Fruit fly (Drosophila melanogaster) whole organism, embryonic: ENCODE results near the gene Ltn1.

ENCODE experiments used
- ATbp ChIP-seq: fragments of 200-800 bp; sonication (Bioruptor generic); optimal IDR thresholded peaks from 2 replicates; lab custom pipeline; 2017; ENCODE audit warnings: missing biosample characterization, mild to moderate bottlenecking, missing genetic modification characterization, missing genetic modification reagents
- Abd-B ChIP-seq: fragments of 200-800 bp; sonication (Bioruptor generic); optimal IDR thresholded peaks from 2 replicates; lab custom pipeline; 2018; ENCODE audit warnings: missing biosample characterization, mild to moderate bottlenecking, missing genetic modification characterization, moderate library complexity
- CG10147 ChIP-seq: fragments of 200-800 bp; sonication (Bioruptor generic); optimal IDR thresholded peaks from 2 replicates; lab custom pipeline; 2019; ENCODE audit warnings: missing biosample characterization, mild to moderate bottlenecking, missing genetic modification characterization, moderate library complexity
- CG12219 ChIP-seq: fragments of 200-800 bp; sonication (Bioruptor generic); optimal IDR thresholded peaks from 3 replicates; lab custom pipeline; 2018; ENCODE audit warnings: missing biosample characterization, mild to moderate bottlenecking, missing genetic modification characterization
- CG17612 ChIP-seq: fragments of 200-800 bp; sonication (Bioruptor generic); IDR thresholded peaks from 2 replicates; pipeline ENCODE4 v1.3.6; 2022; ENCODE audit warnings: missing biosample characterization, missing genetic modification characterization
- CG17802 ChIP-seq: fragments of 200-800 bp; sonication (Bioruptor generic); optimal IDR thresholded peaks from 2 replicates; lab custom pipeline; 2018; ENCODE audit warnings: missing biosample characterization, mild to moderate bottlenecking, missing genetic modification characterization, moderate library complexity
- CG18599 ChIP-seq: fragments of 200-800 bp; sonication (Bioruptor generic); optimal IDR thresholded peaks from 3 replicates; lab custom pipeline; 2017; ENCODE audit warnings: missing biosample characterization, missing genetic modification characterization, mild to moderate bottlenecking, moderate library complexity, missing genetic modification reagents
- CG2199 ChIP-seq: fragments of 200-800 bp; sonication (Bioruptor generic); IDR thresholded peaks from 3 replicates; pipeline ENCODE4 v1.3.6; 2022; ENCODE audit warnings: missing biosample characterization, missing genetic modification characterization
- CG31388 ChIP-seq: fragments of 200-800 bp; sonication (Bioruptor generic); optimal IDR thresholded peaks from 2 replicates; lab custom pipeline; 2016; ENCODE audit warnings: missing biosample characterization, missing genetic modification characterization
- CG4328 ChIP-seq: fragments of 200-800 bp; sonication (Bioruptor generic); optimal IDR thresholded peaks from 3 replicates; lab custom pipeline; 2017; ENCODE audit warnings: missing biosample characterization, missing genetic modification reagents, missing genetic modification characterization
- CG6254 ChIP-seq: fragments of 200-800 bp; sonication (Bioruptor generic); optimal IDR thresholded peaks from 3 replicates; lab custom pipeline; 2017; ENCODE audit warnings: mild to moderate bottlenecking, missing biosample characterization, missing genetic modification reagents, missing genetic modification characterization
- CG6791 ChIP-seq: fragments of 200-800 bp; sonication (Bioruptor generic); IDR thresholded peaks from 3 replicates; pipeline ENCODE4 v1.3.6; 2022; ENCODE audit warnings: missing biosample characterization, missing genetic modification characterization; ENCODE audit not compliant: partially characterized antibody
- CG7786 ChIP-seq: fragments of 200-800 bp; sonication (Bioruptor generic); optimal IDR thresholded peaks from 2 replicates; lab custom pipeline; 2016; ENCODE audit warnings: missing biosample characterization, missing genetic modification characterization
- CG7987 ChIP-seq: fragments of 200-800 bp; sonication (Bioruptor generic); optimal IDR thresholded peaks from 2 replicates; lab custom pipeline; 2018; ENCODE audit warnings: missing biosample characterization, mild to moderate bottlenecking, missing genetic modification characterization, moderate library complexity
- CG8765 ChIP-seq: fragments of 200-800 bp; sonication (Bioruptor generic); IDR thresholded peaks from 2 replicates; pipeline ENCODE4 v1.3.6; 2022; ENCODE audit warnings: missing biosample characterization, missing genetic modification characterization
- CG8924 ChIP-seq: fragments of 200-800 bp; optimal IDR thresholded peaks from 3 replicates; lab custom pipeline; 2019; ENCODE audit warnings: missing biosample characterization, mild to moderate bottlenecking, missing genetic modification characterization, moderate library complexity
- D19B ChIP-seq: fragments of 200-800 bp; sonication (Bioruptor generic); optimal IDR thresholded peaks from 2 replicates; lab custom pipeline; 2017; ENCODE audit warnings: missing biosample characterization, mild to moderate bottlenecking, missing genetic modification characterization
- Deaf1 ChIP-seq: fragments of 200-800 bp; optimal IDR thresholded peaks from 3 replicates; lab custom pipeline; 2019; ENCODE audit warnings: missing biosample characterization, mild to moderate bottlenecking, missing genetic modification characterization, moderate library complexity
- Dll ChIP-seq: fragments of 200-800 bp; sonication (Bioruptor generic); IDR thresholded peaks from 4 replicates; pipeline ENCODE4 v1.3.6; 2022; ENCODE audit warnings: missing biosample characterization, missing genetic modification characterization; ENCODE audit not compliant: partially characterized antibody
- Doc2 ChIP-seq: fragments of 200-800 bp; sonication (Bioruptor generic); IDR thresholded peaks from 2 replicates; pipeline ENCODE4 v1.3.6; 2022; ENCODE audit warnings: missing biosample characterization, missing genetic modification characterization
- E2f2 ChIP-seq: fragments of 200-800 bp; sonication (Bioruptor generic); IDR thresholded peaks from 2 replicates; pipeline ENCODE4 v1.3.6; 2022; ENCODE audit warnings: missing biosample characterization, missing genetic modification characterization
- HmgZ ChIP-seq: fragments of 200-800 bp; sonication (Bioruptor generic); optimal IDR thresholded peaks from 2 replicates; lab custom pipeline; 2018; ENCODE audit warnings: missing biosample characterization, mild to moderate bottlenecking, missing genetic modification characterization
- MBD-R2 ChIP-seq: fragments of 200-800 bp; sonication (Bioruptor generic); IDR thresholded peaks from 2 replicates; pipeline ENCODE4 v1.3.6; 2022; ENCODE audit warnings: missing biosample characterization, missing genetic modification characterization
- MTF-1 ChIP-seq: fragments of 200-800 bp; sonication (Bioruptor generic); optimal IDR thresholded peaks from 2 replicates; lab custom pipeline; 2018; ENCODE audit warnings: missing biosample characterization, mild to moderate bottlenecking, missing genetic modification characterization, borderline replicate concordance
- NC2β ChIP-seq: fragments of 200-800 bp; sonication (Bioruptor generic); optimal IDR thresholded peaks from 2 replicates; lab custom pipeline; 2016; ENCODE audit warnings: missing biosample characterization, missing genetic modification characterization
- NfI ChIP-seq: fragments of 200-800 bp; sonication (Bioruptor generic); optimal IDR thresholded peaks from 3 replicates; lab custom pipeline; 2018; ENCODE audit warnings: missing biosample characterization, mild to moderate bottlenecking, missing genetic modification characterization, moderate library complexity
- Ravus ChIP-seq: fragments of 200-800 bp; sonication (Bioruptor generic); IDR thresholded peaks from 2 replicates; pipeline ENCODE4 v1.3.6; 2022; ENCODE audit warnings: missing biosample characterization, missing genetic modification characterization
- Xrp1 ChIP-seq: fragments of 200-800 bp; sonication (Bioruptor generic); IDR thresholded peaks from 2 replicates; pipeline ENCODE4 v1.3.6; 2022; ENCODE audit warnings: missing biosample characterization, missing genetic modification characterization
- ap ChIP-seq: fragments of 200-800 bp; sonication (Bioruptor generic); IDR thresholded peaks from 2 replicates; pipeline ENCODE4 v1.3.6; 2022; ENCODE audit warnings: missing biosample characterization, missing genetic modification characterization
- bcd ChIP-seq: fragments of 200-800 bp; sonication (Bioruptor generic); optimal IDR thresholded peaks from 2 replicates; lab custom pipeline; 2017; ENCODE audit warnings: missing biosample characterization, mild to moderate bottlenecking, missing genetic modification characterization
- br ChIP-seq: fragments of >200 bp; optimal IDR thresholded peaks from 2 replicates; lab custom pipeline; 2017
- bsh ChIP-seq, 2 experiments: fragments of 200-800 bp; sonication (Bioruptor generic); optimal IDR thresholded peaks; 2 replicates each; lab custom pipeline; 2017 to 2018; ENCODE audit warnings: mild to moderate bottlenecking in 2 of 2, missing biosample characterization in 2 of 2, missing genetic modification characterization in 2 of 2, moderate library complexity in 1 of 2
- dmrt99B ChIP-seq: fragments of 200-800 bp; sonication (Bioruptor generic); optimal IDR thresholded peaks from 2 replicates; lab custom pipeline; 2018; ENCODE audit warnings: missing biosample characterization, mild to moderate bottlenecking, missing genetic modification characterization, moderate library complexity
- esg ChIP-seq: fragments of 200-800 bp; sonication (Bioruptor generic); conservative IDR thresholded peaks from 2 replicates; pipeline ENCODE4 v1.3.6; 2022; ENCODE audit warnings: missing biosample characterization, missing genetic modification characterization
- fd96Cb ChIP-seq: fragments of 200-800 bp; sonication (Bioruptor generic); optimal IDR thresholded peaks from 2 replicates; lab custom pipeline; 2018; ENCODE audit warnings: missing biosample characterization, mild to moderate bottlenecking, missing genetic modification characterization, moderate library complexity
- fu2 ChIP-seq: fragments of 200-800 bp; sonication (Bioruptor generic); optimal IDR thresholded peaks from 2 replicates; lab custom pipeline; 2016; ENCODE audit warnings: missing biosample characterization, missing genetic modification characterization
- gcm2 ChIP-seq: fragments of 200-800 bp; sonication (Bioruptor generic); optimal IDR thresholded peaks from 2 replicates; lab custom pipeline; 2016; ENCODE audit warnings: missing biosample characterization, missing genetic modification characterization
- gem ChIP-seq: fragments of 200-800 bp; sonication (Bioruptor generic); optimal IDR thresholded peaks from 2 replicates; lab custom pipeline; 2019; ENCODE audit warnings: missing biosample characterization, mild to moderate bottlenecking, missing genetic modification characterization, moderate library complexity
- gt ChIP-seq: fragments of 200-800 bp; sonication (Bioruptor generic); IDR thresholded peaks from 2 replicates; pipeline ENCODE4 v1.3.6; 2022; ENCODE audit warnings: missing biosample characterization, missing genetic modification characterization
- ham ChIP-seq: fragments of 200-800 bp; sonication (Bioruptor generic); IDR thresholded peaks from 2 replicates; pipeline ENCODE4 v1.3.6; 2022; ENCODE audit warnings: missing biosample characterization, missing genetic modification characterization
- jigr1 ChIP-seq: fragments of 200-800 bp; sonication (Bioruptor generic); IDR thresholded peaks from 3 replicates; pipeline ENCODE4 v1.3.6; 2022; ENCODE audit warnings: missing biosample characterization, missing genetic modification characterization
- ken ChIP-seq: fragments of 200-800 bp; sonication (Bioruptor generic); IDR thresholded peaks from 3 replicates; pipeline ENCODE4 v1.3.6; 2022; ENCODE audit warnings: missing biosample characterization, missing genetic modification characterization
- onecut ChIP-seq: fragments of 200-800 bp; sonication (Bioruptor generic); IDR thresholded peaks from 2 replicates; pipeline ENCODE4 v1.3.6; 2022; ENCODE audit warnings: missing biosample characterization, missing genetic modification characterization
- pho ChIP-seq: fragments of 200-800 bp; sonication (Bioruptor generic); optimal IDR thresholded peaks from 2 replicates; lab custom pipeline; 2016; ENCODE audit warnings: missing biosample characterization, missing genetic modification characterization
- repo ChIP-seq: fragments of 200-800 bp; sonication (Bioruptor generic); optimal IDR thresholded peaks from 2 replicates; lab custom pipeline; 2016; ENCODE audit warnings: missing biosample characterization, missing genetic modification characterization
- sqz ChIP-seq: fragments of 200-800 bp; sonication (Bioruptor generic); optimal IDR thresholded peaks from 3 replicates; lab custom pipeline; 2018; ENCODE audit warnings: missing biosample characterization, mild to moderate bottlenecking, missing genetic modification characterization
- sr ChIP-seq: fragments of 200-800 bp; sonication (Bioruptor generic); IDR thresholded peaks from 3 replicates; pipeline ENCODE4 v1.3.6; 2022; ENCODE audit warnings: missing biosample characterization, missing genetic modification characterization
- stwl ChIP-seq: fragments of 200-800 bp; sonication (Bioruptor generic); optimal IDR thresholded peaks from 3 replicates; lab custom pipeline; 2018; ENCODE audit warnings: missing biosample characterization, mild to moderate bottlenecking, missing genetic modification characterization, moderate library complexity
- twi ChIP-seq: fragments of 200-800 bp; optimal IDR thresholded peaks from 2 replicates; lab custom pipeline; 2019; ENCODE audit warnings: missing biosample characterization, mild to moderate bottlenecking, missing genetic modification characterization, moderate library complexity
- wdn ChIP-seq: fragments of 200-800 bp; sonication (Bioruptor generic); IDR thresholded peaks from 2 replicates; pipeline ENCODE4 v1.3.6; 2022; ENCODE audit warnings: missing biosample characterization, missing genetic modification characterization
- wor ChIP-seq: fragments of 200-800 bp; sonication (Bioruptor generic); IDR thresholded peaks from 2 replicates; pipeline ENCODE4 v1.3.6; 2022; ENCODE audit warnings: missing biosample characterization, missing genetic modification characterization

The Ltn1 gene

DNA sequence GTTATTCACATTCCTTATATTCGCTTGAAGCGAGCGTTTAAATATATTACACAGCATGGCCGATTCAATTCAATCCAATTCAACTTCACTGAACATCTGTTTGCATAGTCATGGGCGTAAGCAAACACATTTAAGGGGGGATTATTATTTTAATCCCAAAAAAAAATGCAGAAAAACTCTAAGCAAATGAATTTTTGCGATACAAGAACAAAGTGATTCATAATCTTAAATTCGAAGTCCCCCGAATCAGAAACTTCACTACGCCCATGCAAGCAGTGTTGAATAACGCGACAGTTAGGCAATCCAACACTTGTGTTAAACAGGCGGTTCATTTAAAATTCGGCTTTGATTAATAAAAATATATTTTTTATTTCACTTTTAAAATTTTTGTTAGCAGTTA lies 38.3 kb upstream of the Ltn1 start, which contains the start of gene CG14100 (continued):
- peak; percentile 100 for TF ChIP-seq sqz
- TF ChIP-seq CG6791 (GFP tag; lab: Robert Waterston, UW): peak; percentile 38; the same call in 1 of the 3 replicates
- TF ChIP-seq CG8924 (tag; lab: Kevin White, UChicago): peak; percentile 100
- TF ChIP-seq Doc2 (GFP tag; lab: Robert Waterston, UW): peak; percentile 100
- peak; percentile 100 for TF ChIP-seq CG18599 (GFP tag; lab: Kevin White, UChicago)
- peak; percentile 100 for TF ChIP-seq CG10147 (GFP tag; lab: Kevin White, UChicago)
- peak; percentile 100 for TF ChIP-seq gcm2
- peak; percentile 100 for TF ChIP-seq CG7786
- TF ChIP-seq Xrp1 (GFP tag; lab: Robert Waterston, UW): peak; percentile 100
- peak; percentile 100 for TF ChIP-seq repo (GFP tag; lab: Kevin White, UChicago)
- peak; percentile 97 for TF ChIP-seq CG17802 (tag; lab: Kevin White, UChicago)
- peak; percentile 100 for TF ChIP-seq MBD-R2 (GFP tag; lab: Robert Waterston, UW)
- TF ChIP-seq CG31388: peak; percentile 100
- peak; percentile 100 for TF ChIP-seq CG12219 (GFP tag; lab: Kevin White, UChicago)
- TF ChIP-seq jigr1 (GFP tag; lab: Robert Waterston, UW): peak; percentile 100
- peak; percentile 100 for TF ChIP-seq ken (GFP tag; lab: Robert Waterston, UW)

DNA sequence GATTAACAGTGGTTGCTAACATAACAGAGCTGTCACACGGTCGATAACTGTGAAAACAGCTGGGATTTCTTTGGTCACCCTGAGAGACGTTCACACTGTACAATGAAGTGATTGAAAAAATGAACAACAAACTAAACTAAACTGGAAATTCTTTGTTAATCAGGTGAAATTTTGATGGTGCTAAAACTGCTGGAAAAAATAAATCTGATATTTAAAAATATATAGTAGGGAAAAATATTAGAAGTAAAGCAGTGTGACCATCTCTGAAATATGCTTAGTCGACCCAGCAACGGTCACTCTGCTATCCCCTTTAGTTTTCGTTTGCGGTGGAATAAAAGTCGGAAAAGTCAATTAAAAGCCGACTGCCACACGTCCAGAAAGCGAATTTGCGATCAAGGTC lies 33.9 kb upstream of the Ltn1 start, which contains the start of the genes CG9231 and CG9330:
Gene CG9231, minus strand, starts transcription at position 25 of the 400 bp plus-strand sequence.
Gene CG9330, plus strand, starts transcription at position 275 of the 400 bp plus-strand sequence.
- TF ChIP-seq MTF-1 (GFP tag; lab: Kevin White, UChicago): no peak
- no peak for TF ChIP-seq CG2199 (GFP tag; lab: Robert Waterston, UW)
- no peak for TF ChIP-seq sr (GFP tag; lab: Robert Waterston, UW)
- peak; percentile 12 for TF ChIP-seq CG6254
- TF ChIP-seq Dll (GFP tag; lab: Robert Waterston, UW): 0 out of 4 replicates have a peak, but pooled peaks have one; percentile 23
- peak; percentile 37; the same call in 1 of the 2 replicates for TF ChIP-seq onecut (GFP tag; lab: Robert Waterston, UW)
- no peak for TF ChIP-seq wdn
- no peak for TF ChIP-seq bsh (GFP tag; optimal IDR thresholded peaks at IDR 0.05; lab: Kevin White, UChicago)
- no peak for TF ChIP-seq bcd
- no peak for TF ChIP-seq NC2β
- peak; percentile 59; the same call in 1 of the 2 replicates for TF ChIP-seq E2f2 (GFP tag; lab: Robert Waterston, UW)
- no peak for TF ChIP-seq ATbp (GFP tag; lab: Kevin White, UChicago)
- TF ChIP-seq CG8765 (GFP tag; lab: Robert Waterston, UW): no peak
- no peak for TF ChIP-seq esg
- TF ChIP-seq repo (GFP tag; lab: Kevin White, UChicago): no peak
- TF ChIP-seq NfI (GFP tag; lab: Kevin White, UChicago): peak; percentile 5
- TF ChIP-seq HmgZ (tag; lab: Kevin White, UChicago): peak; percentile 56
- no peak for TF ChIP-seq ap (GFP tag; lab: Robert Waterston, UW)
- TF ChIP-seq stwl (tag; lab: Kevin White, UChicago): peak; percentile 84
- TF ChIP-seq CG17612 (GFP tag; lab: Robert Waterston, UW): no peak
- no peak for TF ChIP-seq pho (GFP tag; lab: Kevin White, UChicago)
- no peak for TF ChIP-seq twi (tag; lab: Kevin White, UChicago)
- TF ChIP-seq fu2 (GFP tag; lab: Kevin White, UChicago): no peak
- no peak for TF ChIP-seq D19B (GFP tag; lab: Kevin White, UChicago)
- TF ChIP-seq Deaf1 (tag; lab: Kevin White, UChicago): peak; percentile 49
- no peak for TF ChIP-seq ham (GFP tag; lab: Robert Waterston, UW)
- no peak for TF ChIP-seq gt (GFP tag; lab: Robert Waterston, UW)
- no peak for TF ChIP-seq CG7987 (GFP tag; lab: Kevin White, UChicago)
- no peak for TF ChIP-seq br
- TF ChIP-seq dmrt99B: no peak
- no peak for TF ChIP-seq fd96Cb (tag; lab: Kevin White, UChicago)
- no peak for TF ChIP-seq Ravus (GFP tag; lab: Robert Waterston, UW)
- TF ChIP-seq wor (GFP tag; lab: Robert Waterston, UW): no peak
- no peak for TF ChIP-seq CG4328 (GFP tag; lab: Kevin White, UChicago)
- peak; percentile 39 for TF ChIP-seq gem (tag; lab: Kevin White, UChicago)
- TF ChIP-seq Abd-B (GFP tag; lab: Kevin White, UChicago): no peak
